Fruit fly (Drosophila melanogaster) whole organism, pupa: ENCODE data around the gene fend.

Experiments used
- CG10348 ChIP-seq: fragments of 200-800 bp; sonication (Bioruptor generic); IDR thresholded peaks from 2 replicates; pipeline ENCODE4 v1.3.6; 2022; ENCODE audit warnings: missing biosample characterization, missing genetic modification characterization
- CG13204 ChIP-seq: fragments of 200-800 bp; sonication (Bioruptor generic); optimal IDR thresholded peaks from 2 replicates; lab custom pipeline; 2018; ENCODE audit warnings: missing biosample characterization, mild to moderate bottlenecking, missing genetic modification characterization, moderate library complexity
- CG14655 ChIP-seq: fragments of 200-800 bp; sonication (Bioruptor generic); optimal IDR thresholded peaks from 3 replicates; lab custom pipeline; 2017; ENCODE audit warnings: mild to moderate bottlenecking, missing biosample characterization, missing genetic modification reagents, missing genetic modification characterization
- CG15710 ChIP-seq: fragments of 200-800 bp; sonication (Bioruptor generic); optimal IDR thresholded peaks from 2 replicates; lab custom pipeline; 2018; ENCODE audit warnings: missing biosample characterization, mild to moderate bottlenecking, missing genetic modification characterization, moderate library complexity
- CG17806 ChIP-seq: fragments of 200-800 bp; sonication (Bioruptor generic); optimal IDR thresholded peaks from 2 replicates; lab custom pipeline; 2018; ENCODE audit warnings: missing biosample characterization, mild to moderate bottlenecking, missing genetic modification characterization, moderate library complexity
- CG32121 ChIP-seq: fragments of 200-800 bp; sonication (Bioruptor generic); IDR thresholded peaks from 2 replicates; pipeline ENCODE4 v1.3.6; 2022; ENCODE audit warnings: missing biosample characterization, missing genetic modification characterization
- CG8159 ChIP-seq: fragments of 200-800 bp; sonication (Bioruptor generic); optimal IDR thresholded peaks from 3 replicates; lab custom pipeline; 2018; ENCODE audit warnings: missing biosample characterization, mild to moderate bottlenecking, missing genetic modification characterization, moderate library complexity
- D1 ChIP-seq: fragments of 200-800 bp; sonication (Bioruptor generic); optimal IDR thresholded peaks from 2 replicates; lab custom pipeline; 2018; ENCODE audit warnings: missing biosample characterization, mild to moderate bottlenecking, missing genetic modification characterization, moderate library complexity
- EcR ChIP-seq: fragments of 200-800 bp; sonication (Bioruptor generic); optimal IDR thresholded peaks from 3 replicates; lab custom pipeline; 2019; ENCODE audit warnings: missing biosample characterization, missing genetic modification characterization, mild to moderate bottlenecking, moderate library complexity, missing genetic modification reagents
- Ets98B ChIP-seq: fragments of 200-800 bp; sonication (Bioruptor generic); IDR thresholded peaks from 2 replicates; pipeline ENCODE4 v1.3.6; 2022; ENCODE audit warnings: missing biosample characterization, missing genetic modification characterization
- Pif1A ChIP-seq: fragments of 200-800 bp; sonication (Bioruptor generic); optimal IDR thresholded peaks from 3 replicates; lab custom pipeline; 2016; ENCODE audit warnings: missing biosample characterization, missing genetic modification characterization
- Pif1B ChIP-seq: fragments of 200-800 bp; sonication (Bioruptor generic); optimal IDR thresholded peaks from 3 replicates; lab custom pipeline; 2016; ENCODE audit warnings: missing biosample characterization, missing genetic modification characterization
- Snoo ChIP-seq: fragments of 200-800 bp; sonication (Bioruptor generic); optimal IDR thresholded peaks from 3 replicates; lab custom pipeline; 2017; ENCODE audit warnings: missing biosample characterization, mild to moderate bottlenecking, missing genetic modification characterization, inconsistent platforms

- TF ChIP-seq CG17806 (tag; lab: Kevin White, UChicago): no peak
- no peak for TF ChIP-seq CG15710
- TF ChIP-seq D1 (tag; lab: Kevin White, UChicago): no peak
- TF ChIP-seq CG14655 (GFP tag; lab: Kevin White, UChicago): no peak
- no peak for TF ChIP-seq CG10348
- no peak for TF ChIP-seq Pif1A (GFP tag; lab: Kevin White, UChicago)
- no peak for TF ChIP-seq Ets98B (GFP tag; lab: Robert Waterston, UW)
- TF ChIP-seq CG13204 (GFP tag; lab: Kevin White, UChicago): no peak
- TF ChIP-seq Snoo (tag; lab: Kevin White, UChicago): no peak
- no peak for TF ChIP-seq EcR (GFP tag; lab: Kevin White, UChicago)
- no peak for TF ChIP-seq Pif1B
- TF ChIP-seq CG32121: no peak
- TF ChIP-seq CG8159 (tag; lab: Kevin White, UChicago): no peak
Observed at dm6 chrX:9089254-9090056, 45.4 kb downstream of the fend start, which contains the start of gene CCT2.
